Fruit fly (Drosophila melanogaster): ENCODE measurements around the gene Nbr.

Nbr gene

DNA sequence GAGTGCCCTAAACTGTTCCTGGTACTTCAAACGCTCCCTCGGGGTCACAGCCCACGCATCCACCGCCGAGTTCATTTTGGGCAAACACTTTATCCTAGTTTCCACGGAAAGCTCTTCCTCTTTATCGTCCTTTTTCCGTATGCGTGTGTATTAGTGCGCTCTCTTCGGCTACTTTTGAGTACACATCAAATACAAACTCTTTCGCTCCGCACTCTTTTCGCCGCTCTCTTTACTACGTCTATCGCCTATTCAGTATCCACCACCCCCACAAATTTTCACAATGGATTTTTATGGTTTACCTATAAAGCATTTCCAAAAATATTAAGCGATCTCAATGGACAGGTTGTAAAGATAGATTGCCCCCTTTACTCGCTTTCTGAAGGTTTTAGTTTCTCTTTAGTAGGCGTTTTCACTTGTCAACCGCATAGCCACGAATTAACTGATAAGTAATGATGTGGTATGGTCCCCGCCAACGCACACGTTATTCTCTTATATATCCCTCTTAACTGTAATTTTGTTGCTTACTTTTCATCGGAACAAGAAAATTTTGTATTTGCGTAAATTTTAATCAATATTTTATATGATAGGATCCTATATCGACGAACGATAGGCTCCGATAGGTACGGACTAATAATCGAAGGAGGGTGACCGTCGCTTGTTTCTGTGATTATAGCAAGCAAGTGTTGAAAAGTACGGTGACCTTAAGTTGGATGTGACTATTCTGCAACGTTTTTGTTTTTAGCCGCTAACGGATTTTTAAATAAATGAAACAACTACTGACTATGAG is 21.0 kb downstream of the Nbr start, which contains the start of gene Dap160 (continued):
- TF ChIP-seq ken (GFP tag; IDR thresholded peaks at IDR 0.05) = no peak
- TF ChIP-seq ftz-f1 (GFP tag; optimal IDR thresholded peaks at IDR 0.05) = no peak
- TF ChIP-seq CG32772 (GFP tag; IDR thresholded peaks at IDR 0.05) = no peak
- TF ChIP-seq zfh2 (GFP tag; optimal IDR thresholded peaks at IDR 0.05) = peak; percentile 7
- TF ChIP-seq schlank (tag; optimal IDR thresholded peaks at IDR 0.05) = no peak
- TF ChIP-seq Tbp (GFP tag; optimal IDR thresholded peaks at IDR 0.05) = no peak
- no peak for TF ChIP-seq gt (GFP tag; IDR thresholded peaks at IDR 0.05)
- peak; percentile 39; the same call in 1 of the 3 replicates for TF ChIP-seq Dbx (GFP tag; IDR thresholded peaks at IDR 0.05)
- no peak for TF ChIP-seq CG6689 (GFP tag; IDR thresholded peaks at IDR 0.05)
- TF ChIP-seq CG7963 (GFP tag; IDR thresholded peaks at IDR 0.05; ENCODE audit: partially characterized antibody) = peak; percentile 81
- peak; percentile 41 for TF ChIP-seq Fer1 (GFP tag; optimal IDR thresholded peaks at IDR 0.05)
- TF ChIP-seq tna (GFP tag; IDR thresholded peaks at IDR 0.05; ENCODE audit: partially characterized antibody) = peak; percentile 59; the same call in 1 of the 2 replicates
- TF ChIP-seq CG4328 (GFP tag; optimal IDR thresholded peaks at IDR 0.05) = no peak
- peak; percentile 62; the same call in 1 of the 2 replicates for TF ChIP-seq inv (GFP tag; IDR thresholded peaks at IDR 0.05; ENCODE audit: partially characterized antibody)
- no peak for TF ChIP-seq CG4282 (GFP tag; optimal IDR thresholded peaks at IDR 0.05)
- TF ChIP-seq sr (GFP tag; IDR thresholded peaks at IDR 0.05) = no peak

DNA sequence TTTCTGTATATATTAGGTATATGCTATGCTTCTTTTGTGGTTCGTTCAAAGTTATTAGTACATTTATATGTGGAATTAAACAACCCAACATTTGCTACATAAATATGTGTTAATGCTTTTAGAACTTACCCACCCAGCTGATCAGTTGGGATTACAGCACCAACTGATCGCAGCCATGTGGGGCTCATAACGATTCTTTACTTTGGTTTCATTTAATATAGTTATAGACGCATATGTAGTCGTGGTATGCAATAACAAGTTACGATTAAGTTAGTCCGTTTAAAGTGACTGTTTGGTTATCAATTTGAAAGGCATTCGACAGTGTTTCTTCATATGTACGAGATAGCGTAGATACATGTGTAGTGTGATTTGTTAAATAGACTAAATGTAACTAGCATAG is 27.1 kb downstream of the Nbr start:
- TF ChIP-seq Ada2b (GFP tag; IDR thresholded peaks at IDR 0.05) (no peak), Fer3 (tag; optimal IDR thresholded peaks at IDR 0.05) (no peak), CG13894 (tag; optimal IDR thresholded peaks at IDR 0.05) (no peak), sens (GFP tag) (no peak), cato (GFP tag; optimal IDR thresholded peaks at IDR 0.05; ENCODE audit: borderline replicate concordance) (no peak)

DNA sequence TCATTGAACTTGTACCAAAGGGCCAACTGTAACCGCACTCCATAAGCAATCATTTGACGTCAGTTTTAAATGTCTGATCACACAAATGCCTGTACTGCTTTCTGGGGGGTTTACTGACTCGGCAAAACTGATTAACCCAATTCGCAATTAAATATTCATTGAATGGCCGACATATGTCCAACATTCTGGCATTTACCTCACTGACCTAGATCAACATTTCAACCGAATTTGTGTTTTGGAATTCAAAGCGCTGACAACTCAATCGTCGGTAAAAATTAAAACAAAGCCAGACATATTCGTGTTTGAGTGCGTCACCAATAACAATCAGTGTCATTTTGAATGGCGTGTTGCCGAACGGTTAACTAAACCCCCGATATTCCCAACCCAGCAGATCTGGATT is 47.2 kb downstream of the Nbr start:
- no peak for TF ChIP-seq PHDP (tag; optimal IDR thresholded peaks at IDR 0.05)
- TF ChIP-seq CG2199 (GFP tag; IDR thresholded peaks at IDR 0.05) = peak; percentile 97

DNA sequence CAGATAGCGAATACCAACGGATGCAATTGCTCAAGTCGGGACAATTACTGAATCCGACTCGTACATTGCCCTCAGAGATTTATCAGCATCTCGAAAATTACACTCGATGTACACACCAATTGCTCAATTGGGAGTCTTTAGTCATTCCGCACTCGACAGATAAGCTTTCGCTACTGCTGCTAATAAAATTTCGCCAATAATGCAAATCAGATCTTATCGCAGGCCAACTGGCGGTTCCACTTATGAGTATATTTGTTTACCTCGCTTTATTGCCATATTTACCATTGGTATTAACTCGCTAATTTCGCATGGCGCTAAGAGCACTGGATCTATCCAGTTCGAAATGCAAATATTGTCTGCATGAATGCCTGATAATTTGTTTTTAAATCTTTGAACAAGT is 49.3 kb downstream of the Nbr start:
- TF ChIP-seq pita (GFP tag; optimal IDR thresholded peaks at IDR 0.05) (no peak), Doc3 (GFP tag; IDR thresholded peaks at IDR 0.05; ENCODE audit: partially characterized antibody) (no peak), fu2 (GFP tag; optimal IDR thresholded peaks at IDR 0.05) (no peak), sens (GFP tag) (peak; percentile 59)

DNA sequence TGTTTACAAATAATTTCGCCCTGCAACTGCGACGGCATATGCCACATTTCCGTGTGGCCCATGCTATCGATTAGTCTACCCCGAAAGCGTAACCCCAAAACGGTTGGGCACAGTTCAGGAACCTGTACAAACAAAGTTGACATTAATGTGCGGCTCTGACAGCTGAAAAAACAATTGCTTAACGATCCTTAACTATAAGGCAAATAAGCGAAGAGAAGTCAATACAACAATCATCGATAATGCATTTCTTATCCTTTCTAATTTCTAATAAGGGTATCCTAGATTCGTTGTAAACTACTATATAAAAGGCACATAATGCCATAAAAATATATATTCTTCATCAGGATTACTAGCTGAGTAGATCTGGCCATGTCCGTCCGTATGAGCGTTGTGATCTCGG is 51.0 kb downstream of the Nbr start:
- TF ChIP-seq D19A (tag; optimal IDR thresholded peaks at IDR 0.05) (peak; percentile 65), Xrp1 (GFP tag; IDR thresholded peaks at IDR 0.05) (0 out of 2 replicates have a peak, but pooled peaks have one; percentile 9), CG15696 (tag; optimal IDR thresholded peaks at IDR 0.05) (peak; percentile 50), twi (tag; optimal IDR thresholded peaks at IDR 0.05) (peak; percentile 26), dysf (GFP tag; IDR thresholded peaks at IDR 0.05) (no peak), CG2199 (GFP tag; IDR thresholded peaks at IDR 0.05) (peak; percentile 57; the same call in 1 of the 3 replicates), D19B (GFP tag; optimal IDR thresholded peaks at IDR 0.05) (no peak), Gug (GFP tag; IDR thresholded peaks at IDR 0.05) (no peak)
